Worm (Caenorhabditis elegans): Measurements from ENCODE around the gene spas-1.
A peak's percentile ranks its signal among the peaks of the same experiment; 100 is the strongest.

Gene spas-1

DNA sequence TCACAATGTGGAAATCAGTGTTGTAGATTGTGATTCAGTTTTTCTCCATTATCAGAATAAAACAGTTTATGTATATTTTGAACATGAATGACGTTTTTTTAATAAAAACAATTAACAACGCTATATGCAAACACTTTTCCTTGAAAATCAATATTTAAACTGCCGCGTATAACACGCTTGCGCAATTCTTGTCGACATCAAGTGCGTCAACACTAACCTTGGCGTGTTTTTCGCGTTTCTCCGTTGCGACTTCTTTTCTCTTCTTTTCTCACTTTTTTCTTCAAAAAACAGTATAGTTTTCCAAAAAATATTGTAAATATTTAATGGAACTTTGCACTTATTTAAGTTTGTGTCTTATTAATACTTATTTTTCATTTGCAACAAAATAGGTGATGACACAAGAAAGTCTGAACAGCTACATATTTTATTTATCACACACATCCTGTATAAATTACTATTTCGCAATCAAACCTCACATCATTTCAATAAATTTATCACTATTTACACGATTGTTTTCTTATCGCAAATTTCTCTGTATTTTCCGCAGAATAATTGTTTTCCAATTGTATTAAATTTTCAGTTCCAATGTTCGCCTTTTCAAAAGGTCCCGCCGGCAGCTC, at the start of gene spas-1:
Gene spas-1, plus strand, starts transcription at position 572 of the 620 bp plus-strand sequence.
- TF ChIP-seq isw-1 (GFP tag; IDR thresholded peaks at IDR 0.05) (peak; percentile 82), dsc-1 (tag; optimal IDR thresholded peaks at IDR 0.05) (peak; percentile 85), nhr-237 (tag; optimal IDR thresholded peaks at IDR 0.05) (no peak), aly-2 (tag; optimal IDR thresholded peaks at IDR 0.05) (peak; percentile 66), egl-13 (tag; optimal IDR thresholded peaks at IDR 0.05) (peak; percentile 79), mef-2 (tag; optimal IDR thresholded peaks at IDR 0.05) (peak; percentile 32), C04F5.9 (tag; optimal IDR thresholded peaks at IDR 0.05) (peak; percentile 70), skn-1 (tag; optimal IDR thresholded peaks at IDR 0.05) (peak; percentile 88), nhr-12 (tag; optimal IDR thresholded peaks at IDR 0.05) (no peak), C34B4.2 (tag; optimal IDR thresholded peaks at IDR 0.05) (no peak), ceh-8 (GFP tag; optimal IDR thresholded peaks at IDR 0.05) (peak; percentile 68), nhr-84 (tag; optimal IDR thresholded peaks at IDR 0.05) (no peak), blmp-1 (tag; optimal IDR thresholded peaks at IDR 0.05) (peak; percentile 90), sox-4 (tag; optimal IDR thresholded peaks at IDR 0.05) (peak; percentile 78), nhr-47 (tag; optimal IDR thresholded peaks at IDR 0.05) (peak; percentile 94), nhr-85 (tag) (peak; percentile 95), lin-35 (GFP tag; optimal IDR thresholded peaks at IDR 0.05) (peak; percentile 98 to 99), efl-1 (optimal IDR thresholded peaks at IDR 0.05) (peak; percentile 89 to 98), efl-1 (GFP tag; optimal IDR thresholded peaks at IDR 0.05 in 1 of 2) (peak; percentile 97 to 100), unc-130 (tag; optimal IDR thresholded peaks at IDR 0.05) (peak; percentile 88), ceh-90 (tag; optimal IDR thresholded peaks at IDR 0.05) (no peak), unc-98 (GFP tag; IDR thresholded peaks at IDR 0.05) (no peak), nhr-28 (tag; optimal IDR thresholded peaks at IDR 0.05) (no peak), tbx-2 (tag; optimal IDR thresholded peaks at IDR 0.05) (peak; percentile 92), nhr-19 (GFP tag; conservative IDR thresholded peaks at IDR 0.05) (peak; percentile 92), tlp-1 (tag; optimal IDR thresholded peaks at IDR 0.05) (no peak), hlh-4 (tag; optimal IDR thresholded peaks at IDR 0.05) (no peak), hpl-2 (GFP tag; optimal IDR thresholded peaks at IDR 0.05) (no peak), pqm-1 (tag; optimal IDR thresholded peaks at IDR 0.05) (no peak), Y116A8C.19 (tag; optimal IDR thresholded peaks at IDR 0.05; ENCODE audit: borderline replicate concordance) (no peak), pag-3 (tag; optimal IDR thresholded peaks at IDR 0.05; ENCODE audit: borderline replicate concordance, insufficient read depth) (peak; percentile 19), lir-3 (tag; optimal IDR thresholded peaks at IDR 0.05; ENCODE audit: poor library complexity) (peak; percentile 66), ceh-88 (GFP tag; IDR thresholded peaks at IDR 0.05) (0 out of 2 replicates have a peak, but pooled peaks have one; percentile 36), aha-1 (tag; optimal IDR thresholded peaks at IDR 0.05) (no peak), hlh-17 (GFP tag; optimal IDR thresholded peaks at IDR 0.05; ENCODE audit: borderline replicate concordance) (no peak), unc-30 (tag; optimal IDR thresholded peaks at IDR 0.05) (peak; percentile 42), elt-2 (tag; optimal IDR thresholded peaks at IDR 0.05) (peak; percentile 81), zag-1 (tag; optimal IDR thresholded peaks at IDR 0.05) (no peak), dpl-1 (GFP tag; optimal IDR thresholded peaks at IDR 0.05) (peak; percentile 98), jun-1 (tag; optimal IDR thresholded peaks at IDR 0.05) (peak; percentile 83), nhr-20 (tag; optimal IDR thresholded peaks at IDR 0.05) (peak; percentile 97), lin-15B (tag; optimal IDR thresholded peaks at IDR 0.05) (peak; percentile 78), ets-5 (GFP tag; IDR thresholded peaks at IDR 0.05) (no peak), nhr-11 (tag; optimal IDR thresholded peaks at IDR 0.05) (peak; percentile 84), sup-37 (GFP tag; optimal IDR thresholded peaks at IDR 0.05) (peak; percentile 21), swsn-7 (tag; optimal IDR thresholded peaks at IDR 0.05) (peak; percentile 92), mab-9 (GFP tag; IDR thresholded peaks at IDR 0.05) (no peak), C16A3.4 (tag; optimal IDR thresholded peaks at IDR 0.05) (peak; percentile 91), grh-1 (GFP tag; IDR thresholded peaks at IDR 0.05) (peak; percentile 81), alr-1 (tag; optimal IDR thresholded peaks at IDR 0.05; ENCODE audit: borderline replicate concordance) (no peak), irx-1 (tag; optimal IDR thresholded peaks at IDR 0.05) (peak; percentile 79), ceh-82 (tag; optimal IDR thresholded peaks at IDR 0.05) (peak; percentile 76 to 91 (median 84)), nhr-71 (tag; optimal IDR thresholded peaks at IDR 0.05) (peak; percentile 95)

All from whole organism, L1 larva.